Worm (Caenorhabditis elegans): ENCODE results near the gene cyd-1.

cyd-1 gene

ce11 chrII:13030567-13031188 is 50.3 kb downstream of the cyd-1 start (continued):
- TF ChIP-seq efl-3 (GFP tag; optimal IDR thresholded peaks at IDR 0.05) (no peak), fos-1 (tag; optimal IDR thresholded peaks at IDR 0.05) (peak; percentile 59), lin-14 (GFP tag; optimal IDR thresholded peaks at IDR 0.05) (peak; percentile 90), efl-1 (optimal IDR thresholded peaks at IDR 0.05) (peak; percentile 73 to 81), efl-1 (GFP tag; optimal IDR thresholded peaks at IDR 0.05 in 1 of 2) (peak; percentile 81 to 97), hpl-2 (GFP tag; optimal IDR thresholded peaks at IDR 0.05) (no peak), C16A3.4 (tag; optimal IDR thresholded peaks at IDR 0.05) (peak; percentile 47), ztf-4 (tag; optimal IDR thresholded peaks at IDR 0.05) (peak; percentile 2), lin-13 (GFP tag; optimal IDR thresholded peaks at IDR 0.05) (no peak), nhr-28 (tag; optimal IDR thresholded peaks at IDR 0.05) (no peak), tbx-2 (tag; optimal IDR thresholded peaks at IDR 0.05) (peak; percentile 47), ceh-88 (GFP tag; IDR thresholded peaks at IDR 0.05) (no peak; the same call in 1 of the 2 replicates), nhr-71 (tag; optimal IDR thresholded peaks at IDR 0.05) (peak; percentile 65), zag-1 (tag; optimal IDR thresholded peaks at IDR 0.05) (no peak), blmp-1 (tag; optimal IDR thresholded peaks at IDR 0.05) (peak; percentile 67), nhr-76 (tag; optimal IDR thresholded peaks at IDR 0.05) (no peak), zip-4 (GFP tag; optimal IDR thresholded peaks at IDR 0.05) (no peak), pax-3 (tag; optimal IDR thresholded peaks at IDR 0.05) (no peak), mab-9 (GFP tag; IDR thresholded peaks at IDR 0.05) (no peak), unc-30 (tag; optimal IDR thresholded peaks at IDR 0.05) (no peak), mdl-1 (tag; optimal IDR thresholded peaks at IDR 0.05) (peak in 1 of 2 experiments; percentile 60), aly-2 (tag; optimal IDR thresholded peaks at IDR 0.05) (peak; percentile 1), lir-3 (tag; optimal IDR thresholded peaks at IDR 0.05; ENCODE audit: poor library complexity) (no peak), snpc-4 (tag; optimal IDR thresholded peaks at IDR 0.05) (peak; percentile 27), lin-35 (GFP tag; optimal IDR thresholded peaks at IDR 0.05) (peak; percentile 42 to 80), nhr-237 (tag; optimal IDR thresholded peaks at IDR 0.05) (no peak), vab-15 (tag; optimal IDR thresholded peaks at IDR 0.05) (no peak), mef-2 (tag; optimal IDR thresholded peaks at IDR 0.05) (no peak), fkh-8 (tag; optimal IDR thresholded peaks at IDR 0.05) (no peak), lin-39 (tag; optimal IDR thresholded peaks at IDR 0.05) (no peak), ces-1 (GFP tag; optimal IDR thresholded peaks at IDR 0.05) (no peak), dpl-1 (GFP tag; optimal IDR thresholded peaks at IDR 0.05) (peak; percentile 50 to 83 (median 60)), grh-1 (GFP tag; IDR thresholded peaks at IDR 0.05) (no peak), unc-130 (tag; optimal IDR thresholded peaks at IDR 0.05) (peak; percentile 60), C04F5.9 (tag; optimal IDR thresholded peaks at IDR 0.05) (no peak), ets-5 (GFP tag; IDR thresholded peaks at IDR 0.05) (no peak), swsn-7 (tag; optimal IDR thresholded peaks at IDR 0.05) (peak; percentile 43), sup-37 (GFP tag; optimal IDR thresholded peaks at IDR 0.05) (no peak), ceh-8 (GFP tag; optimal IDR thresholded peaks at IDR 0.05) (no peak), C34B4.2 (tag; optimal IDR thresholded peaks at IDR 0.05) (no peak), nhr-47 (tag; optimal IDR thresholded peaks at IDR 0.05) (peak; percentile 37), egl-27 (tag; optimal IDR thresholded peaks at IDR 0.05) (no peak), lin-15B (tag; optimal IDR thresholded peaks at IDR 0.05) (no peak), skn-1 (tag; optimal IDR thresholded peaks at IDR 0.05) (peak; percentile 7), sptf-1 (tag; optimal IDR thresholded peaks at IDR 0.05) (no peak), Y116A8C.19 (tag; optimal IDR thresholded peaks at IDR 0.05; ENCODE audit: borderline replicate concordance) (no peak), irx-1 (tag; optimal IDR thresholded peaks at IDR 0.05) (peak; percentile 27), dsc-1 (tag; optimal IDR thresholded peaks at IDR 0.05) (peak; percentile 13), mep-1 (tag; optimal IDR thresholded peaks at IDR 0.05) (peak; percentile 37), pqm-1 (tag; optimal IDR thresholded peaks at IDR 0.05) (no peak), unc-86 (tag; optimal IDR thresholded peaks at IDR 0.05) (no peak), nhr-19 (GFP tag; conservative IDR thresholded peaks at IDR 0.05) (no peak), fkh-4 (tag; optimal IDR thresholded peaks at IDR 0.05; ENCODE audit: borderline replicate concordance) (no peak)

All from whole organism, L1 larva.